Fruit fly (Drosophila melanogaster) Kc167 (cell line): ENCODE results near the gene CAH3.

Experiments used
- psq ChIP-seq: fragments of >200 bp; optimal IDR thresholded peaks from 2 replicates; lab custom pipeline; 2017; ENCODE audit warnings: missing external identifiers
- ttk ChIP-seq: sonication (Bioruptor generic); optimal IDR thresholded peaks from 2 replicates; lab custom pipeline; 2017; ENCODE audit warnings: missing external identifiers

DNA sequence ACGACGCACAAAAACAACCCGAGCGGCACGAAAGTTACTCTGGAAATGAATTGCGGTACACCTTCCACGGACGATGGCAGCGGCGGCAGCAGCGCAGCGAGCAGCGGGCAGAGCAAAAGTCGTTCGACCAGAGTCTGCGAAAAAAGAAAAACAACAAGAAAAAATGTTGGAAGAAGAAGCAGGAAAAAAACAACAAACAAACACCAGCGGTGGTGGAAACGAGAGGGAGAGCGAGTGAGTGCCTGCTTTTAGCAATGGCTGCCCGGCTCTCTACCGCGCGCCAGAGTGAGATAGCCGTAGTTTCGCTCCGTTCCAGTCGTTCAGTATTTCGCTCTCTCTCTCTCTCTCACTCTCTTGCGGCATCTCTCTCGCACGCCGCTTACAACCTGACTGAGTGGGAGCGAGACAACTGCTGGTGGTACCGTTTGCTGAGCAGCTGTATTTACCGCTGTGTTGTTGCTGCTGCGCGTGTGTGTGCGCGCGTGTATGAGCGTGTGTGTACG lies 30.4 kb upstream of the CAH3 start, which contains the start of gene oc:
- TF ChIP-seq psq (no peak), ttk (lab: Kevin White, UChicago) (no peak)
